Worm (Caenorhabditis elegans): Measurements from ENCODE around the gene dhs-30.

DNA sequence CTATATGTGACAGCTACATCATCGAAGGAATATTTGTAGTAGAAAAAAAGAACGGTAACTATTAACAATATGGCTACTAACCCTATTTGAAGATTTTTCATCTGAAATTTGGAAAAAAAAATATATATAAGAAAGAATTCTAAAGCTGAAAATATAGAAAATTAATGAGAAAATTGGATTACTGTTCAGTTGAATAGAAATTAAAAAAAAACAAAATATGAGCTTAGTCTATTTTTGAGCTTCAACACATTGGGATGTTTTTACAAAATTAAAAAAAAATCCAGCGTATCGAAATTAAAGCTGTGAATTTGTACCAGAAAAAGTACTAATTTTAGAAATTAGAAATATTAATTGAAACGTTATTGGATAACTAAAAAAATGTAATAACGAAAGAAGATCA is 26.4 kb downstream of the dhs-30 start, which contains the start of gene T08G2.2:
- TF ChIP-seq ZK546.5 (tag; optimal IDR thresholded peaks at IDR 0.05) (no peak), lsy-12 (tag; optimal IDR thresholded peaks at IDR 0.05) (no peak), elt-3 (tag; optimal IDR thresholded peaks at IDR 0.05) (no peak), nhr-76 (tag; optimal IDR thresholded peaks at IDR 0.05) (no peak), nhr-25 (tag; optimal IDR thresholded peaks at IDR 0.05) (no peak), ama-1 (optimal IDR thresholded peaks at IDR 0.05) (no peak), jun-1 (tag; optimal IDR thresholded peaks at IDR 0.05) (no peak), nhr-237 (tag; optimal IDR thresholded peaks at IDR 0.05) (no peak)
